Worm (Caenorhabditis elegans) whole organism, mixed stage, embryonic: ENCODE results near the gene fbxa-166.

Source experiments
- elt-3 ChIP-seq: fragments of 150-350 bp; optimal IDR thresholded peaks from 2 replicates; lab custom pipeline; 2014; ENCODE audit warnings: missing biosample characterization, missing genetic modification characterization
- lin-32 ChIP-seq: fragments of 200-800 bp; sonication (Bioruptor generic); optimal IDR thresholded peaks from 2 replicates; lab custom pipeline; 2018; ENCODE audit warnings: mild to moderate bottlenecking, missing genetic modification characterization, missing compliant biosample characterization
- lsy-2 ChIP-seq: fragments of 150-350 bp; optimal IDR thresholded peaks from 2 replicates; lab custom pipeline; 2014; ENCODE audit warnings: missing biosample characterization, missing genetic modification characterization
- mab-5 ChIP-seq: fragments of 150-350 bp; optimal IDR thresholded peaks from 2 replicates; lab custom pipeline; 2014; ENCODE audit warnings: missing biosample characterization, missing genetic modification characterization
- nhr-12 ChIP-seq: fragments of 150-350 bp; optimal IDR thresholded peaks from 2 replicates; lab custom pipeline; 2014; ENCODE audit warnings: missing biosample characterization, missing genetic modification characterization
- nhr-237 ChIP-seq: fragments of 150-350 bp; optimal IDR thresholded peaks from 2 replicates; lab custom pipeline; 2014; ENCODE audit warnings: missing biosample characterization, missing genetic modification characterization
- nhr-76 ChIP-seq: sonication (generic microtip); optimal IDR thresholded peaks from 2 replicates; lab custom pipeline; 2017; ENCODE audit warnings: missing biosample characterization, missing genetic modification characterization
- pha-4 ChIP-seq: fragments of 150-350 bp; optimal IDR thresholded peaks from 2 replicates; lab custom pipeline; 2018; ENCODE audit warnings: missing biosample characterization, missing genetic modification reagents, missing genetic modification characterization
- snpc-4 ChIP-seq: fragments of 150-350 bp; optimal IDR thresholded peaks from 2 replicates; lab custom pipeline; 2014; ENCODE audit warnings: missing biosample characterization, missing genetic modification characterization

ce11 chrII:1567646-1568045, 51.2 kb downstream of the fbxa-166 start, which contains the start of gene K05F6.8:
- TF ChIP-seq pha-4 (tag; lab: Kevin White, UChicago) (no peak), nhr-237 (tag; lab: Kevin White, UChicago) (no peak), mab-5 (tag; lab: Kevin White, UChicago) (no peak), lsy-2 (tag; lab: Kevin White, UChicago) (no peak), snpc-4 (tag; lab: Kevin White, UChicago) (no peak), nhr-12 (tag; lab: Kevin White, UChicago) (no peak), elt-3 (no peak), nhr-76 (tag; lab: Kevin White, UChicago) (no peak), lin-32 (GFP tag; lab: Kevin White, UChicago) (no peak)
